Fruit fly (Drosophila melanogaster) whole organism, embryonic: Measurements from ENCODE around the gene Clc.

ENCODE experiments used
- ATbp ChIP-seq: fragments of 200-800 bp; sonication (Bioruptor generic); optimal IDR thresholded peaks from 2 replicates; lab custom pipeline; 2017; ENCODE audit warnings: missing biosample characterization, mild to moderate bottlenecking, missing genetic modification characterization, missing genetic modification reagents
- Abd-B ChIP-seq: fragments of 200-800 bp; sonication (Bioruptor generic); optimal IDR thresholded peaks from 2 replicates; lab custom pipeline; 2018; ENCODE audit warnings: missing biosample characterization, mild to moderate bottlenecking, missing genetic modification characterization, moderate library complexity
- C15 ChIP-seq: fragments of 200-800 bp; sonication (Bioruptor generic); IDR thresholded peaks from 3 replicates; pipeline ENCODE4 v1.3.6; 2022; ENCODE audit warnings: missing biosample characterization, missing genetic modification characterization
- CG11398 ChIP-seq: fragments of 200-800 bp; sonication (Bioruptor generic); optimal IDR thresholded peaks from 2 replicates; lab custom pipeline; 2016; ENCODE audit warnings: missing biosample characterization, missing genetic modification characterization
- CG11456 ChIP-seq: fragments of 200-800 bp; sonication (Bioruptor generic); IDR thresholded peaks from 3 replicates; pipeline ENCODE4 v1.3.6; 2022; ENCODE audit warnings: missing biosample characterization, missing genetic modification characterization
- CG12071 ChIP-seq: fragments of 200-800 bp; sonication (Bioruptor generic); optimal IDR thresholded peaks from 3 replicates; lab custom pipeline; 2018; ENCODE audit warnings: missing biosample characterization, mild to moderate bottlenecking, missing genetic modification characterization
- CG12744 ChIP-seq: fragments of 200-800 bp; sonication (Bioruptor generic); optimal IDR thresholded peaks from 2 replicates; lab custom pipeline; 2016; ENCODE audit warnings: missing biosample characterization, missing genetic modification characterization
- CG15514 ChIP-seq: fragments of 200-800 bp; sonication (Bioruptor generic); optimal IDR thresholded peaks from 3 replicates; lab custom pipeline; 2017; ENCODE audit warnings: missing biosample characterization, missing genetic modification characterization, mild to moderate bottlenecking, moderate library complexity, missing genetic modification reagents
- CG1647 ChIP-seq: fragments of 200-800 bp; sonication (Bioruptor generic); optimal IDR thresholded peaks from 3 replicates; lab custom pipeline; 2016; ENCODE audit warnings: missing biosample characterization, missing genetic modification characterization
- CG16815 ChIP-seq: fragments of 200-800 bp; sonication (Bioruptor generic); optimal IDR thresholded peaks from 3 replicates; lab custom pipeline; 2017; ENCODE audit warnings: missing biosample characterization, mild to moderate bottlenecking, missing genetic modification characterization
- CG18262 ChIP-seq: fragments of 200-800 bp; optimal IDR thresholded peaks from 3 replicates; lab custom pipeline; 2019; ENCODE audit warnings: missing biosample characterization, mild to moderate bottlenecking, missing genetic modification characterization, moderate library complexity
- CG2678 ChIP-seq: fragments of 200-800 bp; sonication (Bioruptor generic); optimal IDR thresholded peaks from 3 replicates; lab custom pipeline; 2019; ENCODE audit warnings: missing biosample characterization, mild to moderate bottlenecking, missing genetic modification characterization, moderate library complexity
- CG34422 ChIP-seq: fragments of 200-800 bp; sonication (Bioruptor generic); IDR thresholded peaks from 3 replicates; pipeline ENCODE4 v1.3.6; 2022; ENCODE audit warnings: missing biosample characterization, missing genetic modification characterization
- CG4707 ChIP-seq: fragments of 200-800 bp; sonication (Bioruptor generic); optimal IDR thresholded peaks from 2 replicates; lab custom pipeline; 2018; ENCODE audit warnings: missing biosample characterization, mild to moderate bottlenecking, missing genetic modification characterization, moderate library complexity
- CG4854 ChIP-seq: fragments of 200-800 bp; sonication (Bioruptor generic); optimal IDR thresholded peaks from 2 replicates; lab custom pipeline; 2016; ENCODE audit warnings: missing biosample characterization, missing genetic modification characterization, inconsistent platforms
- CG6813 ChIP-seq: fragments of 200-800 bp; sonication (Bioruptor generic); optimal IDR thresholded peaks from 2 replicates; lab custom pipeline; 2017; ENCODE audit warnings: missing biosample characterization, missing genetic modification characterization, mild to moderate bottlenecking, moderate library complexity, missing genetic modification reagents
- CG7786 ChIP-seq: fragments of 200-800 bp; sonication (Bioruptor generic); optimal IDR thresholded peaks from 2 replicates; lab custom pipeline; 2016; ENCODE audit warnings: missing biosample characterization, missing genetic modification characterization
- CG7963 ChIP-seq: fragments of 200-800 bp; sonication (Bioruptor generic); IDR thresholded peaks from 3 replicates; pipeline ENCODE4 v1.3.6; 2022; ENCODE audit warnings: missing biosample characterization, missing genetic modification characterization; ENCODE audit not compliant: partially characterized antibody
- CG7987 ChIP-seq: fragments of 200-800 bp; sonication (Bioruptor generic); optimal IDR thresholded peaks from 2 replicates; lab custom pipeline; 2018; ENCODE audit warnings: missing biosample characterization, mild to moderate bottlenecking, missing genetic modification characterization, moderate library complexity
- CG9817 ChIP-seq: fragments of 200-800 bp; sonication (Bioruptor generic); optimal IDR thresholded peaks from 2 replicates; lab custom pipeline; 2018; ENCODE audit warnings: missing biosample characterization, mild to moderate bottlenecking, missing genetic modification characterization, moderate library complexity
- D ChIP-seq, 2 experiments: fragments of 200-800 bp in 1 of 2; fragments of >200 bp in 1 of 2; sonication (Bioruptor generic) in 1 of 2; optimal IDR thresholded peaks; 2 replicates in 1 of 2; 3 replicates in 1 of 2; lab custom pipeline; 2017; ENCODE audit warnings: mild to moderate bottlenecking in 1 of 2, missing biosample characterization in 1 of 2, missing genetic modification characterization in 1 of 2, missing genetic modification reagents in 1 of 2
- Ets97D ChIP-seq: fragments of 200-800 bp; sonication (Bioruptor generic); optimal IDR thresholded peaks from 3 replicates; lab custom pipeline; 2016; ENCODE audit warnings: missing biosample characterization, missing genetic modification characterization
- Gug ChIP-seq: fragments of 200-800 bp; sonication (Bioruptor generic); IDR thresholded peaks from 4 replicates; pipeline ENCODE4 v1.3.6; 2022; ENCODE audit warnings: missing biosample characterization, missing genetic modification characterization
- HHEX ChIP-seq: fragments of 200-800 bp; sonication (Bioruptor generic); optimal IDR thresholded peaks from 3 replicates; lab custom pipeline; 2017; ENCODE audit warnings: missing biosample characterization, mild to moderate bottlenecking, missing genetic modification characterization, missing genetic modification reagents
- HLHmδ ChIP-seq: fragments of 200-800 bp; sonication (Bioruptor generic); optimal IDR thresholded peaks from 2 replicates; lab custom pipeline; 2018; ENCODE audit warnings: missing biosample characterization, mild to moderate bottlenecking, missing genetic modification characterization, moderate library complexity
- Hey ChIP-seq: fragments of 200-800 bp; sonication (Bioruptor generic); optimal IDR thresholded peaks from 3 replicates; lab custom pipeline; 2018; ENCODE audit warnings: missing biosample characterization, mild to moderate bottlenecking, missing genetic modification characterization
- HmgD ChIP-seq: fragments of 200-800 bp; sonication (Bioruptor generic); optimal IDR thresholded peaks from 3 replicates; lab custom pipeline; 2016; ENCODE audit warnings: missing biosample characterization, missing genetic modification characterization
- MTF-1 ChIP-seq: fragments of 200-800 bp; sonication (Bioruptor generic); optimal IDR thresholded peaks from 2 replicates; lab custom pipeline; 2018; ENCODE audit warnings: missing biosample characterization, mild to moderate bottlenecking, missing genetic modification characterization, borderline replicate concordance
- Neu2 ChIP-seq: fragments of 200-800 bp; sonication (Bioruptor generic); optimal IDR thresholded peaks from 3 replicates; lab custom pipeline; 2016; ENCODE audit warnings: missing biosample characterization, missing genetic modification characterization, borderline replicate concordance
- NfI ChIP-seq: fragments of 200-800 bp; sonication (Bioruptor generic); optimal IDR thresholded peaks from 3 replicates; lab custom pipeline; 2018; ENCODE audit warnings: missing biosample characterization, mild to moderate bottlenecking, missing genetic modification characterization, moderate library complexity
- Xbp1 ChIP-seq: fragments of 200-800 bp; sonication (Bioruptor generic); optimal IDR thresholded peaks from 3 replicates; lab custom pipeline; 2016; ENCODE audit warnings: missing biosample characterization, mild to moderate bottlenecking, missing genetic modification characterization
- ap ChIP-seq: fragments of 200-800 bp; sonication (Bioruptor generic); IDR thresholded peaks from 2 replicates; pipeline ENCODE4 v1.3.6; 2022; ENCODE audit warnings: missing biosample characterization, missing genetic modification characterization
- bowl ChIP-seq: fragments of 200-800 bp; sonication (Bioruptor generic); IDR thresholded peaks from 2 replicates; pipeline ENCODE4 v1.3.6; 2022; ENCODE audit warnings: missing biosample characterization, missing genetic modification characterization
- bsh ChIP-seq, 2 experiments: fragments of 200-800 bp; sonication (Bioruptor generic); optimal IDR thresholded peaks; 2 replicates each; lab custom pipeline; 2017 to 2018; ENCODE audit warnings: mild to moderate bottlenecking in 2 of 2, missing biosample characterization in 2 of 2, missing genetic modification characterization in 2 of 2, moderate library complexity in 1 of 2
- cg ChIP-seq: fragments of 200-800 bp; sonication (Bioruptor generic); optimal IDR thresholded peaks from 3 replicates; lab custom pipeline; 2019; ENCODE audit warnings: missing biosample characterization, mild to moderate bottlenecking, missing genetic modification characterization, moderate library complexity
- crc ChIP-seq: fragments of 200-800 bp; sonication (Bioruptor generic); optimal IDR thresholded peaks from 2 replicates; lab custom pipeline; 2016; ENCODE audit warnings: missing biosample characterization, missing genetic modification characterization
- en ChIP-seq: fragments of 200-800 bp; sonication (Bioruptor generic); optimal IDR thresholded peaks from 2 replicates; lab custom pipeline; 2016; ENCODE audit warnings: missing biosample characterization, missing genetic modification characterization
- fd64A ChIP-seq: fragments of 200-800 bp; sonication (Bioruptor generic); optimal IDR thresholded peaks from 3 replicates; lab custom pipeline; 2018; ENCODE audit warnings: missing biosample characterization, mild to moderate bottlenecking, missing genetic modification characterization
- gce ChIP-seq: fragments of 200-800 bp; sonication (Bioruptor generic); IDR thresholded peaks from 3 replicates; pipeline ENCODE4 v1.3.6; 2022; ENCODE audit warnings: missing biosample characterization, missing genetic modification characterization
- her ChIP-seq: fragments of 200-800 bp; sonication (Bioruptor generic); optimal IDR thresholded peaks from 2 replicates; lab custom pipeline; 2016; ENCODE audit warnings: missing biosample characterization, missing genetic modification characterization
- ken ChIP-seq: fragments of 200-800 bp; sonication (Bioruptor generic); IDR thresholded peaks from 3 replicates; pipeline ENCODE4 v1.3.6; 2022; ENCODE audit warnings: missing biosample characterization, missing genetic modification characterization
- nau ChIP-seq: fragments of 200-800 bp; sonication (Bioruptor generic); optimal IDR thresholded peaks from 3 replicates; lab custom pipeline; 2017; ENCODE audit warnings: missing biosample characterization, mild to moderate bottlenecking, missing genetic modification characterization, missing genetic modification reagents
- pan ChIP-seq, 4 experiments: fragments of >200 bp in 3 of 4; fragments of 200-800 bp in 1 of 4; sonication (Bioruptor generic) in 1 of 4; optimal IDR thresholded peaks in 3 of 4; IDR thresholded peaks in 1 of 4; 2 replicates each; pipeline versions ENCODE4 v1.3.6 to Lab custom; 2017 to 2022; ENCODE audit warnings: missing biosample characterization in 2 of 4, missing genetic modification characterization in 2 of 4, mixed read lengths in 1 of 4
- slp2 ChIP-seq: fragments of 200-800 bp; sonication (Bioruptor generic); optimal IDR thresholded peaks from 2 replicates; lab custom pipeline; 2016; ENCODE audit warnings: missing biosample characterization, missing genetic modification characterization
- sug ChIP-seq: fragments of 200-800 bp; optimal IDR thresholded peaks from 2 replicates; lab custom pipeline; 2019; ENCODE audit warnings: missing biosample characterization, mild to moderate bottlenecking, missing genetic modification characterization, moderate library complexity
- toy ChIP-seq: fragments of 200-800 bp; sonication (Bioruptor generic); IDR thresholded peaks from 2 replicates; pipeline ENCODE4 v1.3.6; 2022; ENCODE audit warnings: missing biosample characterization, missing genetic modification characterization
- unc-4 ChIP-seq: fragments of 200-800 bp; sonication (Bioruptor generic); IDR thresholded peaks from 2 replicates; pipeline ENCODE4 v1.3.6; 2022; ENCODE audit warnings: missing biosample characterization, missing genetic modification characterization; ENCODE audit not compliant: partially characterized antibody
- usp ChIP-seq: fragments of >200 bp; optimal IDR thresholded peaks from 2 replicates; lab custom pipeline; 2017; ENCODE audit warnings: missing biosample characterization, missing genetic modification characterization
- z ChIP-seq: fragments of 200-800 bp; sonication (Bioruptor generic); IDR thresholded peaks from 3 replicates; pipeline ENCODE4 v1.3.6; 2022; ENCODE audit warnings: missing biosample characterization, missing genetic modification characterization
- zfh1 ChIP-seq: fragments of 200-800 bp; sonication (Bioruptor generic); IDR thresholded peaks from 3 replicates; pipeline ENCODE4 v1.3.6; 2022; ENCODE audit warnings: missing biosample characterization, missing genetic modification characterization

Clc gene

DNA sequence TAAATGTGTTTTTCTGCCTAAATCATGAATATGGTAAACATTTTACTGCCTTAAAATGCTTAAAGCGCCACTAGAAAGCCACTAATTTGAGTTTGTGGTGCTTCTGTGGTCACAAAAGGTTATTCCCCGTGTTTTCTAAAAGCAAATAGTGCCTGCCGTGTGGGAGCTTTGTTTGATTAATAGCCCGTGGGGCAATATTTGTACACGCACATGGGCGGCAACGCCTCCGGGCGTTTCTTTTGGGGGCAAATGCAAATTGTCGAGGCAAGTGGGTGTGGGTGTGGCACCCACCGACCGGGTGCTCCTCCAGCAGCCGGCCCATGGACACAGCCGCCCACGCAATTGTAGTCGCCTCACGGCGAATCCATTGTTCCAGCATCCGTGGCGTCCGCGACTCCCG lies 35.0 kb downstream of the Clc start (continued):
- TF ChIP-seq ken (peak; percentile 52; the same call in 1 of the 3 replicates), CG12071 (GFP tag; lab: Kevin White, UChicago) (no peak), CG34422 (GFP tag; lab: Robert Waterston, UW) (no peak), CG18262 (tag; lab: Kevin White, UChicago) (no peak), CG9817 (tag; lab: Kevin White, UChicago) (no peak), CG12744 (GFP tag; lab: Kevin White, UChicago) (no peak), HHEX (peak; percentile 35), crc (no peak), CG1647 (GFP tag; lab: Kevin White, UChicago) (no peak), Xbp1 (GFP tag; lab: Kevin White, UChicago) (no peak), usp (GFP tag; lab: Kevin White, UChicago) (no peak), z (GFP tag; lab: Robert Waterston, UW) (no peak), CG7786 (GFP tag; lab: Kevin White, UChicago) (no peak), bowl (GFP tag; lab: Robert Waterston, UW) (no peak), ATbp (GFP tag; lab: Kevin White, UChicago) (peak; percentile 77), D (optimal IDR thresholded peaks at IDR 0.05; lab: Kevin White, UChicago) (no peak), D (GFP tag; optimal IDR thresholded peaks at IDR 0.05; lab: Kevin White, UChicago) (peak; percentile 4), CG7963 (GFP tag; lab: Robert Waterston, UW) (no peak), fd64A (GFP tag; lab: Kevin White, UChicago) (peak; percentile 25), Hey (tag; lab: Kevin White, UChicago) (no peak), CG4707 (GFP tag; lab: Kevin White, UChicago) (no peak), CG6813 (GFP tag; lab: Kevin White, UChicago) (peak; percentile 18), CG4854 (no peak), Ets97D (GFP tag; lab: Kevin White, UChicago) (no peak), Abd-B (GFP tag; lab: Kevin White, UChicago) (no peak), gce (GFP tag; lab: Robert Waterston, UW) (0 out of 3 replicates have a peak, but pooled peaks have one; percentile 47), cg (no peak), sug (no peak), CG11456 (GFP tag; lab: Robert Waterston, UW) (no peak), CG11398 (no peak), CG15514 (GFP tag; lab: Kevin White, UChicago) (no peak), nau (GFP tag; lab: Kevin White, UChicago) (no peak), MTF-1 (GFP tag; lab: Kevin White, UChicago) (peak; percentile 10), CG7987 (no peak), HmgD (GFP tag; lab: Kevin White, UChicago) (no peak), unc-4 (GFP tag; lab: Robert Waterston, UW) (no peak), zfh1 (0 out of 3 replicates have a peak, but pooled peaks have one; percentile 33), HLHmδ (GFP tag; lab: Kevin White, UChicago) (no peak), Neu2 (GFP tag; lab: Kevin White, UChicago) (no peak), bsh (GFP tag; optimal IDR thresholded peaks at IDR 0.05; lab: Kevin White, UChicago) (no peak), toy (no peak), CG2678 (tag; lab: Kevin White, UChicago) (no peak), CG16815 (no peak), C15 (GFP tag; lab: Robert Waterston, UW) (no peak), her (GFP tag; lab: Kevin White, UChicago) (no peak), slp2 (no peak), NfI (GFP tag; lab: Kevin White, UChicago) (no peak), en (no peak), ap (no peak), pan (optimal IDR thresholded peaks at IDR 0.05; lab: Kevin White, UChicago) (no peak), pan (GFP tag; optimal IDR thresholded peaks at IDR 0.05 in 1 of 2, IDR thresholded peaks at IDR 0.05 in 1 of 2) (no peak), Gug (GFP tag; lab: Robert Waterston, UW) (no peak)
